Fruit fly (Drosophila melanogaster): Measurements from ENCODE around the gene Snmp1.

Gene Snmp1

DNA sequence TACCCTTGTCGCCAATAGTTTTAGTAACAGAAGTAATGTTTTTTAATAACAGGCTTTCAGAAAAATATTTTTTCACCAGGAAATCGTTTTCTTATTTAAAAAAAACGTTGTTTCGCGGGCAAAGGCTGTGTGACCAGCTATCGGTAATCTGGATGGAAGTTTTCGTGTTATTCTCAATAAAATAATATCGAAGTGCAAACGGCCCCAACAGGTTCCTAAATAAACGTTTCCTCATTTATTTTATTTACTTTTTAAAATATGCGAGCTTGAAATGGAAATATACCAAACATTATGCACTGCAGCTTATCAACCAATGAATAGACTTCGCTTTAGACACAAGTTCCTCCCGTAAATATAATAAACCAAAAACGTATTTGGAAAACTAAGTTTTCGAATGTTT is 38.0 kb downstream of the Snmp1 start, which contains the start of gene Ice2:
TSS of gene Ice2 (plus strand) at position 167 of the 400 bp plus-strand sequence.
- no peak for TF ChIP-seq psq (optimal IDR thresholded peaks at IDR 0.05)
- no peak for TF ChIP-seq Dll (optimal IDR thresholded peaks at IDR 0.05)
- TF ChIP-seq EcR (GFP tag; optimal IDR thresholded peaks at IDR 0.05) = no peak
- TF ChIP-seq pan (optimal IDR thresholded peaks at IDR 0.05) = no peak
- TF ChIP-seq usp (GFP tag; optimal IDR thresholded peaks at IDR 0.05) = no peak
- TF ChIP-seq CG8478 (optimal IDR thresholded peaks at IDR 0.05) = no peak

DNA sequence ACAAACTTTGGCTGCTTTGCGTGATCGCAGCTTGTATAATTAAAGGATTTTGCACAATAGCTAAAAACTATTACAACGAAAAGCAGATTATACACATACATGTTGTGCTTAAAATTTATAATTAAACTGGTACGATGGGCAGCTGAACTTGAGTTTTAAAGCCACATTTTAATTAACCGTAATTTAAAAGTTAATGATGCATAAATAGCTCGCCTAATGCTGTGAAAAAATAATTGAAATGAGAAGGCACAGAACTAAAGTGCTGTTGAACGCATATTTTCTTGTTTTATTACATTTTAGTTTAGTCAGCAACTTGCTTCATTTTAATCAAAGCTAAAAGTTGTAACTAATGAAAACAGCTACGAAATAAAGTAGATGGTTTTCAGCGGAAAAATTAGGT is 38.4 kb downstream of the Snmp1 start, which contains the start of gene Obp93a:
TSS of gene Obp93a (minus strand) at position 101 of the 400 bp plus-strand sequence.
- TF ChIP-seq psq (optimal IDR thresholded peaks at IDR 0.05) (no peak), CG8478 (optimal IDR thresholded peaks at IDR 0.05) (no peak), EcR (GFP tag; optimal IDR thresholded peaks at IDR 0.05) (no peak), Dll (optimal IDR thresholded peaks at IDR 0.05) (no peak), pan (optimal IDR thresholded peaks at IDR 0.05) (no peak), usp (GFP tag; optimal IDR thresholded peaks at IDR 0.05) (no peak)

DNA sequence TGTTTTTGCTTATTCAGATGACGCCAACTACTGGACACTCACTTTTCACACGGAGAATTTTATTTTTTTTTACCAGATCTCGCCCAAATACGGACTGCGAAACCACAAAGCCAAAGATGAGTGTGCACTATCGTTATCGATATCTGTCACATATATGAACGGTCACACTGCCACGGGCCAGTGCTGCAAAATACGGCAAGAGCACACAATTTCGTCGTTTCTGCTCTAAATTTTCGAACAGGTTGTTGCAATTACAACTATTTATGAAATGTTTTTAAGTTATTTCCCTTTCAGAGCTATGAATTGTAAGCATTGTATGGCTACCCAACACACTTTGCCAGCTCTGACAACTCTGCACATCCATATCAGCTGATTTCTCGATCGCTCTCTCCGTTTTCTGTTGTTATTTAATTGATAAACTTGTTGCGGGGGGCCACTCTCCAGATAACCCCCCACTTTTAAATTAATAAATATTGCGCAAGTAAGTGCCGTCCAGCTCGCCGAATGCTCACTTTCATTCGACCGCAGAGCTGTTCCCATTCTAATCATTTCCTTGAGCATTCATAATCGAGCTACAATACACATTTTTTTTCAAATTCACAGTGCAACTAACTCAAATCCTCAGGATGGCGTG is 40.5 kb downstream of the Snmp1 start, which contains the start of the genes slmb and CG5793:
TSS of gene slmb (minus strand) at position 134 of the 634 bp plus-strand sequence.
TSS of gene CG5793 (plus strand) at position 222 of the 634 bp plus-strand sequence.
- no peak for TF ChIP-seq usp (GFP tag; optimal IDR thresholded peaks at IDR 0.05)
- TF ChIP-seq CG8478 (optimal IDR thresholded peaks at IDR 0.05) = no peak
- no peak for TF ChIP-seq Dll (optimal IDR thresholded peaks at IDR 0.05)
- TF ChIP-seq pan (optimal IDR thresholded peaks at IDR 0.05) = no peak
- no peak for TF ChIP-seq psq (optimal IDR thresholded peaks at IDR 0.05)
- no peak for TF ChIP-seq EcR (GFP tag; optimal IDR thresholded peaks at IDR 0.05)

DNA sequence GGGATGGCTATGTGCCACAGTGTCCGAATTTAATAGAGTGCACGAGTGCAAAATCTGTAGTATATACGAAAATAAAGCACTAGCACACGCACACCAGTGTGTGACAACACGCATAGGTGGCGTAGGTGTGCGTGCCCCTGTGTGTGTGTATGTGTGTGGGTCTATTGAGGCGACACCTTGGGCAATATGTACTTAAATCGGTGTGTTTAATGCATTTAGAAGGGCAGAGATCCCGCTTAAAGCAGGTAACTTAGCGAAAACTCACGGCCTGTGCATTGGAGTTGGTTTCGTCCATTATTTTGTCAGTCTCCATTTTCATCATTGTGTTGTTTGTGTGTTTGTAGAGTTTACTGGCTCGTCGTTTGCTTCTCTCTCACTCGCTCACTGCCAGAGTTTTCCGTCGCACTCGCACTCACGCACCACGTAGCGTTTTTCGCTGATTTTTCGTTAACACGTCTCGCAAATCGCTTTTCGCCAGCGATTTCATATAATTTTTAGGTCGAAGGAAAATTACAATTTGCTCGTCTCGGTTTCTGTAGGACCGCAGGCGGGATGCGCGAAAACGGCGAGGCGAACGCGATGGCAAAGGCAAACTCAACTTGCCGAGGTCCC is 41.2 kb downstream of the Snmp1 start:
- TF ChIP-seq Dll (optimal IDR thresholded peaks at IDR 0.05) (no peak), CG8478 (optimal IDR thresholded peaks at IDR 0.05) (peak; percentile 73), pan (optimal IDR thresholded peaks at IDR 0.05) (no peak), psq (optimal IDR thresholded peaks at IDR 0.05) (no peak), EcR (GFP tag; optimal IDR thresholded peaks at IDR 0.05) (no peak), usp (GFP tag; optimal IDR thresholded peaks at IDR 0.05) (no peak)

DNA sequence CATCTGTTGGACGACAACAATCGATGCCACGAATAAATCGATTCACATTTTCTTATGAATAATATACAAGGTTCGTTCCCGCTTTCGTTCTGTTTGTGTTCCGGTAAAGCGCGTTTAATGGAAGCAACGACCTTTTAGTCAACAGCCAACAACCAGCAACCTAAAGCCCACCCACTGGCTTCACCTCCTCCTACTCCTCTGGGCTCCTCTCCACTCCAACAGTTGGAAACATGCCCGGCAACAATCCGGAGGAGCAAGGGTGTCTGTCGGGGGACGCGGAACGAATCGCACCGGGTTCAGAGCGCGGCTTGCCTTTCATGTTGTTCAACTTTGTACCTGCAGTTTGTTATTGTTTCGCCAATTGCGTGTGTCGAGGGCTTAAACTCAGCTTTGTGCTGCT is 43.8 kb downstream of the Snmp1 start:
- TF ChIP-seq EcR (GFP tag; optimal IDR thresholded peaks at IDR 0.05) (no peak), pan (optimal IDR thresholded peaks at IDR 0.05) (no peak), psq (optimal IDR thresholded peaks at IDR 0.05) (no peak), Dll (optimal IDR thresholded peaks at IDR 0.05) (no peak), CG8478 (optimal IDR thresholded peaks at IDR 0.05) (no peak), usp (GFP tag; optimal IDR thresholded peaks at IDR 0.05) (no peak)

DNA sequence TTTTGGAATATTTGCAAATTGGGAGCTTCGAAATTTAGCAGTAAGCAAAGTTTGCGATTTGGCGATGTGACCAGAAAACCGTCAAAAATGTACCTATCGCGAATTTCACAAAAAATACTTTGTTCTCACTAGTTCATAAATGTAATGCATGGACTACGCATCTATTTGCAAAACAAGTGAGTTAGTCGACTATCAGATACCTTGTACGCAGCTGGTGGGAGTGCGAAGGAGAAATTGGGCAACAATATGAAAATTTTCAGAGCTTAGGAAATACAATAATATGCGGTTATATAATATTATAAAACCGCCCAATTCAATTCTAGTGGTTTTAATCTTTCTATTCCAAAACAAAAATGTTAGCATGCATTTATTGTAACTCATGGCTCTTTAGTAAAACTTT is 49.2 kb downstream of the Snmp1 start, which contains the start of gene Bdbt:
TSS of gene Bdbt (minus strand) at position 73 of the 400 bp plus-strand sequence.
- no peak for TF ChIP-seq CG8478 (optimal IDR thresholded peaks at IDR 0.05)
- TF ChIP-seq Dll (optimal IDR thresholded peaks at IDR 0.05) = no peak

DNA sequence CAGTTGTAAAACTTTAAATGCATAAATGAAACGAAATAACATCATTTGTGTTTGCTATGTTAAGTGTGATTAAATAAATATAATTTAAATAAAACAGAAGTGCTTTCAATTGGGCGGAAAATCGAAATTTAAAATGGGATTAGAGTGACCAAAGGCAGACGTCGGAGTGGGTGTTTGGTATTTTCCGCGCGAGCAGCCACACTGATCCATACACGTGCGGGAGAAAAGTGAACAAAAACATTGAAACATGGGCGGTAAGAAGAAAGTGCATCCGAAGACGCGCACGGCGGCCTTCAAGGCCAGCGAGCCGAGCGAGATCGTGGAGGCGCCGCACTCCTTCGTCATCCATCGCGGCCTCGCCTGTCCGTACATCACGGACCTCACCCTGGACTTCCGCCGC is 51.9 kb downstream of the Snmp1 start, which contains the start of gene ppan:
TSS of gene ppan (plus strand) at position 198 of the 400 bp plus-strand sequence.
- TF ChIP-seq Dll (optimal IDR thresholded peaks at IDR 0.05) = no peak
- no peak for TF ChIP-seq pan (optimal IDR thresholded peaks at IDR 0.05)
- no peak for TF ChIP-seq CG8478 (optimal IDR thresholded peaks at IDR 0.05)
- no peak for TF ChIP-seq EcR (GFP tag; optimal IDR thresholded peaks at IDR 0.05)
- TF ChIP-seq usp (GFP tag; optimal IDR thresholded peaks at IDR 0.05) = no peak
- TF ChIP-seq psq (optimal IDR thresholded peaks at IDR 0.05) = no peak
